Worm (Caenorhabditis elegans): Measurements from ENCODE around the gene srxa-13.

- TF ChIP-seq aly-2 (tag; optimal IDR thresholded peaks at IDR 0.05) (no peak), snpc-4 (tag; optimal IDR thresholded peaks at IDR 0.05) (no peak), ztf-4 (tag; optimal IDR thresholded peaks at IDR 0.05) (no peak), ceh-82 (tag; optimal IDR thresholded peaks at IDR 0.05) (no peak), sea-2 (GFP tag; optimal IDR thresholded peaks at IDR 0.05) (no peak), nhr-12 (tag; optimal IDR thresholded peaks at IDR 0.05) (no peak), nhr-237 (tag; optimal IDR thresholded peaks at IDR 0.05) (no peak), lin-15B (tag; optimal IDR thresholded peaks at IDR 0.05) (no peak), unc-39 (tag; optimal IDR thresholded peaks at IDR 0.05) (no peak), fkh-10 (GFP tag; optimal IDR thresholded peaks at IDR 0.05) (no peak), nfya-1 (tag; optimal IDR thresholded peaks at IDR 0.05; ENCODE audit: insufficient read depth) (no peak)
Observed at ce11 chrV:13958247-13958646, 28.6 kb downstream of the srxa-13 start, which contains the start of gene R10D12.10.

All from whole organism, L3 larva.